Worm (Caenorhabditis elegans) whole organism, L3 larva: ENCODE results near the gene T26H10.2.
A peak's percentile ranks its signal among the peaks of the same experiment; 100 is the strongest.

Experiments
- ama-1 ChIP-seq: fragments of 150-350 bp; optimal IDR thresholded peaks from 2 replicates; lab custom pipeline; 2018
- ceh-28 ChIP-seq: fragments of 150-350 bp; optimal IDR thresholded peaks from 2 replicates; lab custom pipeline; 2014; ENCODE audit warnings: missing biosample characterization, missing genetic modification reagents, missing genetic modification characterization
- ceh-82 ChIP-seq: fragments of 150-350 bp; optimal IDR thresholded peaks from 2 replicates; lab custom pipeline; 2014; ENCODE audit warnings: missing biosample characterization, missing genetic modification characterization
- ceh-9 ChIP-seq: sonication (generic microtip); optimal IDR thresholded peaks from 2 replicates; lab custom pipeline; 2018; ENCODE audit warnings: missing biosample characterization, missing genetic modification characterization
- egl-27 ChIP-seq: sonication (generic microtip); optimal IDR thresholded peaks from 4 replicates; lab custom pipeline; 2017; ENCODE audit warnings: missing biosample characterization, missing genetic modification reagents, missing genetic modification characterization
- elt-1 ChIP-seq: fragments of 150-350 bp; optimal IDR thresholded peaks from 2 replicates; lab custom pipeline; 2014; ENCODE audit warnings: missing biosample characterization, missing genetic modification characterization
- elt-2 ChIP-seq: sonication (generic microtip); optimal IDR thresholded peaks from 2 replicates; lab custom pipeline; 2016; ENCODE audit warnings: missing genetic modification reagents, mild to moderate bottlenecking, missing genetic modification characterization, missing compliant biosample characterization
- elt-3 ChIP-seq, 3 experiments: fragments of 150-350 bp in 1 of 3; sonication (generic microtip) in 2 of 3; optimal IDR thresholded peaks; 2 replicates in 2 of 3; 4 replicates in 1 of 3; lab custom pipeline; 2014 to 2017; ENCODE audit warnings: missing biosample characterization in 3 of 3, missing genetic modification characterization in 3 of 3
- eor-1 ChIP-seq, 2 experiments: fragments of 150-350 bp; optimal IDR thresholded peaks; 2 replicates each; lab custom pipeline; 2014 to 2018; ENCODE audit warnings: missing biosample characterization in 2 of 2, missing genetic modification characterization in 2 of 2
- fkh-2 ChIP-seq: fragments of 150-350 bp; optimal IDR thresholded peaks from 2 replicates; lab custom pipeline; 2014; ENCODE audit warnings: missing biosample characterization, missing genetic modification reagents, missing genetic modification characterization
- fos-1 ChIP-seq: fragments of 150-350 bp; optimal IDR thresholded peaks from 2 replicates; lab custom pipeline; 2014; ENCODE audit warnings: missing biosample characterization, missing genetic modification characterization
- hmg-11 ChIP-seq: sonication (generic microtip); optimal IDR thresholded peaks from 2 replicates; lab custom pipeline; 2016; ENCODE audit warnings: missing genetic modification characterization, missing compliant biosample characterization
- lin-15B ChIP-seq: fragments of 150-350 bp; optimal IDR thresholded peaks from 2 replicates; lab custom pipeline; 2014; ENCODE audit warnings: missing biosample characterization, missing genetic modification characterization
- lin-39 ChIP-seq: fragments of 150-350 bp; optimal IDR thresholded peaks from 2 replicates; lab custom pipeline; 2018; ENCODE audit warnings: missing biosample characterization, missing genetic modification reagents, missing genetic modification characterization
- lsy-12 ChIP-seq: sonication (generic microtip); optimal IDR thresholded peaks from 2 replicates; lab custom pipeline; 2016; ENCODE audit warnings: mild to moderate bottlenecking, missing genetic modification characterization, missing compliant biosample characterization
- mml-1 ChIP-seq: fragments of 150-350 bp; sonication (generic microtip); optimal IDR thresholded peaks from 3 replicates; lab custom pipeline; 2014; ENCODE audit warnings: missing biosample characterization, missing genetic modification characterization
- nfya-1 ChIP-seq: sonication (generic microtip); optimal IDR thresholded peaks from 2 replicates; lab custom pipeline; 2017; ENCODE audit warnings: missing genetic modification characterization, mild to moderate bottlenecking, missing compliant biosample characterization, antibody characterized with exemption, moderate library complexity; ENCODE audit not compliant: insufficient read depth
- nhr-11 ChIP-seq: fragments of 150-350 bp; optimal IDR thresholded peaks from 2 replicates; lab custom pipeline; 2014; ENCODE audit warnings: missing biosample characterization, missing genetic modification characterization
- nhr-12 ChIP-seq: fragments of 150-350 bp; optimal IDR thresholded peaks from 2 replicates; lab custom pipeline; 2014; ENCODE audit warnings: missing biosample characterization, missing genetic modification characterization
- nhr-23 ChIP-seq: fragments of 150-350 bp; optimal IDR thresholded peaks from 2 replicates; lab custom pipeline; 2014; ENCODE audit warnings: missing biosample characterization, missing genetic modification reagents, missing genetic modification characterization
- nhr-237 ChIP-seq: fragments of 150-350 bp; optimal IDR thresholded peaks from 2 replicates; lab custom pipeline; 2014; ENCODE audit warnings: missing biosample characterization, missing genetic modification characterization
- nhr-25 ChIP-seq: sonication (generic microtip); optimal IDR thresholded peaks from 2 replicates; lab custom pipeline; 2017; ENCODE audit warnings: missing biosample characterization, missing genetic modification characterization
- nhr-28 ChIP-seq: fragments of 150-350 bp; optimal IDR thresholded peaks from 2 replicates; lab custom pipeline; 2014; ENCODE audit warnings: missing biosample characterization, missing genetic modification characterization
- nhr-43 ChIP-seq: sonication (generic microtip); optimal IDR thresholded peaks from 2 replicates; lab custom pipeline; 2016; ENCODE audit warnings: mild to moderate bottlenecking, missing genetic modification characterization, missing compliant biosample characterization; ENCODE audit not compliant: poor library complexity, severe bottlenecking
- nhr-67 ChIP-seq: fragments of 150-350 bp; optimal IDR thresholded peaks from 2 replicates; lab custom pipeline; 2014; ENCODE audit warnings: missing biosample characterization, missing genetic modification characterization
- nhr-77 ChIP-seq: fragments of 150-350 bp; optimal IDR thresholded peaks from 2 replicates; lab custom pipeline; 2014; ENCODE audit warnings: missing biosample characterization, missing genetic modification characterization
- pha-4 ChIP-seq: fragments of 150-350 bp; optimal IDR thresholded peaks from 2 replicates; lab custom pipeline; 2014; ENCODE audit warnings: missing biosample characterization, missing genetic modification reagents, missing genetic modification characterization
- pqm-1 ChIP-seq: fragments of 150-350 bp; optimal IDR thresholded peaks from 2 replicates; lab custom pipeline; 2017; ENCODE audit warnings: missing biosample characterization, missing genetic modification characterization, inconsistent platforms
- sea-2 ChIP-seq: fragments of 150-350 bp; sonication (generic microtip); optimal IDR thresholded peaks from 4 replicates; lab custom pipeline; 2014; ENCODE audit warnings: missing biosample characterization, missing genetic modification reagents, missing genetic modification characterization
- skn-1 ChIP-seq: fragments of 150-350 bp; optimal IDR thresholded peaks from 2 replicates; lab custom pipeline; 2014; ENCODE audit warnings: missing biosample characterization, missing genetic modification characterization
- unc-39 ChIP-seq: sonication (generic microtip); optimal IDR thresholded peaks from 4 replicates; lab custom pipeline; 2017; ENCODE audit warnings: missing biosample characterization, missing genetic modification characterization
- unc-62 ChIP-seq: fragments of 150-350 bp; sonication (generic microtip); optimal IDR thresholded peaks from 4 replicates; lab custom pipeline; 2014; ENCODE audit warnings: missing biosample characterization, missing genetic modification reagents, missing genetic modification characterization
- ztf-11 ChIP-seq: fragments of 150-350 bp; optimal IDR thresholded peaks from 2 replicates; lab custom pipeline; 2014; ENCODE audit warnings: missing biosample characterization, missing genetic modification characterization
- ztf-4 ChIP-seq: fragments of 150-350 bp; optimal IDR thresholded peaks from 2 replicates; lab custom pipeline; 2014; ENCODE audit warnings: missing biosample characterization, missing genetic modification characterization

Gene T26H10.2

DNA sequence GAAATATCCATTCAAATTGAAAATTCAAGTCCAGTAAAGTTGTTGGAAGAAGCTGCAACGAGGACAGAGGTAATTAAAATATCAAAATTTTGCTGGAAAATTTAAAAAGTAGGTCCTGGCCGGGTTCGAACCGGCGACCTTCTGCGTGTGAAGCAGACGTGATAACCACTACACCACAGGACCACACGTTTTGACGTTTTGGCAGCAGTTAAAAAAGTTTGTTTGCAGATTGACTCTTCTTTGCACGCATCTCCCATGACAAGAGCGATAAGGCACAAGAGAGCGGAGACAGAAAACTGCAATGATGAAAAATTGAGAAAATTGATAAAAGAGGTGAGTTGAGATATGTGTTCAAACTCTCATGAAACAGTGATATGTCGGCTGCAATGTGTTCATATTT is 12.3 kb downstream of the T26H10.2 start (continued):
- no peak for TF ChIP-seq elt-1
- TF ChIP-seq ztf-11 (tag; lab: Kevin White, UChicago): no peak
- TF ChIP-seq sea-2 (GFP tag; lab: Kevin White, UChicago): no peak
- TF ChIP-seq hmg-11 (tag; lab: Kevin White, UChicago): no peak
- no peak for TF ChIP-seq ama-1 (lab: Kevin White, UChicago)
- TF ChIP-seq pha-4 (tag; lab: Kevin White, UChicago): no peak
- no peak for TF ChIP-seq nhr-23 (tag; lab: Kevin White, UChicago)
- TF ChIP-seq, all 47 proteins: peak for 5

DNA sequence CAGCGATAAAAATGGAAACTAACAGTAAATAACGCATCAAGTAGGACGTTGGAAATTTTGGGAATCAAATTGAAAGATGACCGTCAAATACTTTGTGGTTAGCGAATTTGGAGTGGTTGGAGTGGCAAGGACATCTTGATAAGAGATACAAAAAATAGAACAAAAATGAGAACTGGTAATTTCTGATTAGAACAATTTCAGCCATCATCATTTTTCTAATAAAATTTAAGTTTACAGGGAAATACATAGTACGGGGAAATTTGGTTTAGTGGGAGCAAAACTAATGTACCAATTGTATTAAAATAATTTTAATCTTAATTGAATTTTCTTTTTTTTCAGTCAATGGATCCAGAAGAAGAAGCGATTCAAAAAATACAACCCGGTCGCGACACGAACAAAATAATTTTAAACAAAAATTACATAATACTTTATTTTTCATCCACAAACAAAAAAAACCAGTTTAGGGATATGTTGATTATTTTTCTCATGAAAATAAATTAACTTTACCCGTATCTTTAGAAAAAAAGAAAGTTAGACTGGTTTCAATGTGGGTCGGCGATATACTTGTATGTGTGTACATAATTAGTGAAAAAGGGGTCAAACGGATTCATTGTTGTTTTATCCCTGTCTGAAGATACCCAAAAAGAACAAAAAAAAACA is 13.4 kb downstream of the T26H10.2 start, which contains the start of the genes K03B8.8 and grl-3:
TSS of gene K03B8.8 (minus strand) at position 101 of the 660 bp plus-strand sequence.
TSS of gene grl-3 (plus strand) at position 610 of the 660 bp plus-strand sequence.
- TF ChIP-seq lin-15B (no peak), ceh-82 (tag; lab: Kevin White, UChicago) (no peak), fos-1 (tag; lab: Kevin White, UChicago) (no peak)

DNA sequence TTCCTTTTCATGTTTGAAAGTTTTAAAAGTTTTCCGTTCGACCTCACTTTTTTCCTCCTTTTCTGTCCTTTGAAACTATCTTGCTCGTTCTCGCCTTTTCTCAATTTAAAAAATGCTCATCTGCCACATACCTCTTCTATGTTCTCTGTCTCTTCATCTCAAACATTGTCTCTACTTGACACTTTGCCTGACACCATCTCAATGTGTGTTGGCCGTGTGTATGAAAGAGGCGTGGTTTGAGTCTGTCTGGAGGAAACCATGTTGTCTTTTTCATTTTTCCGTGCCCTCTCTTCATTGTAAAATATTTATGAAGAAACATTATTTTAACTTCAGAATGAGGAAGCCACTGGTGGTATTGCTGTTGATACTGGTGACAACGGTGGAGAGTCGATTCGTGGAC is 17.2 kb downstream of the T26H10.2 start, which contains the start of gene K03B8.6:
TSS of gene K03B8.6 (plus strand) at position 334 of the 400 bp plus-strand sequence.
- TF ChIP-seq nhr-43 (tag; lab: Kevin White, UChicago): no peak
- no peak for TF ChIP-seq nhr-23 (tag; lab: Kevin White, UChicago)
- no peak for TF ChIP-seq lsy-12 (tag; lab: Kevin White, UChicago)
- TF ChIP-seq ztf-11 (tag; lab: Kevin White, UChicago): no peak
- TF ChIP-seq lin-39 (tag; lab: Kevin White, UChicago): no peak
- TF ChIP-seq ceh-28 (tag; lab: Kevin White, UChicago): no peak
- TF ChIP-seq unc-62 (GFP tag; lab: Kevin White, UChicago): no peak
- TF ChIP-seq sea-2 (GFP tag; lab: Kevin White, UChicago): no peak
- no peak for TF ChIP-seq egl-27 (tag; lab: Kevin White, UChicago)
- no peak for TF ChIP-seq ceh-82 (tag; lab: Kevin White, UChicago)
- TF ChIP-seq fkh-2 (tag; lab: Kevin White, UChicago): no peak
- no peak for TF ChIP-seq nhr-11
- TF ChIP-seq hmg-11 (tag; lab: Kevin White, UChicago): no peak
- TF ChIP-seq ztf-4 (tag; lab: Kevin White, UChicago): no peak
- no peak for TF ChIP-seq eor-1 (tag; optimal IDR thresholded peaks at IDR 0.05; lab: Kevin White, UChicago)
- no peak for TF ChIP-seq ceh-9 (tag; lab: Kevin White, UChicago)
- no peak for TF ChIP-seq unc-39 (tag; lab: Kevin White, UChicago)
- TF ChIP-seq nhr-28 (tag; lab: Kevin White, UChicago): no peak
- no peak for TF ChIP-seq elt-2 (tag; lab: Kevin White, UChicago)

DNA sequence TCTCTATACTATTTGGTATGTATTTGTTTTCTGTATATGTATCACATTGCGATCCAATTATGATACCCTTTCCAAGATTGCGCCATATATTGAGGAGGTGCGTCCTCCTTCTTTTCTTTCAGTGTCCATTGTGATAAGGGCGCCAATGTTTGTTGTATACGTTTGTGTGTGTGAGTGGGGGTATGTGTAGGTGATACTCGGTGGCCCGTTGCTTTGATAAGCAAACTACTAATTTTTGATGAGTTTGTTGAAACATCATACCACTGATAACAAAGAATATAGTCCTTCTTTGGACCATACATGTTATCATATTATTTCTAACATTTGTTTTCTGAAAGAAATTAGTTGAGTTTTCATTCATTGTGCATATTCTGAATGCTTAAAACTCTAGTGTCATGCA is 20.8 kb downstream of the T26H10.2 start:
- TF ChIP-seq lin-15B (no peak), elt-2 (tag; lab: Kevin White, UChicago) (peak; percentile 90), pqm-1 (peak; percentile 64)

DNA sequence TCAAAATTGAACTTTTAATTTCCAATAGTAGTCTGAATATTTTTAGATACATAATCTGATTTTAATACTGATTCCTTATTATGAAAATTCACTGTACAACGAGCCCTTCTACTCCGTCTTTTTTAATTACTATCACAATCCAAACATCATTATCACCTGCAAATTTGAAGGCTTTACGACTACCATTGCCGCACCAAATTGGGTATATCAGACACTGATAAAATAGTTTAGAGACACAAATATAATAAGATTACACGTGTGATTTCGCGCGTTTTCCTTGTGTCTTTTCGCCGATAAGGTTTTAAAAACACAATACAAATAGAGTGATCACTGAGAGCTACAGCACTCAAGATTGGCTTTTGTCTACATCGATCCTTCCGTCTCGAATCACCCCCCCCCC is 21.4 kb downstream of the T26H10.2 start:
- TF ChIP-seq elt-2 (tag; lab: Kevin White, UChicago) (peak; percentile 81), ceh-28 (tag; lab: Kevin White, UChicago) (no peak), eor-1 (tag; optimal IDR thresholded peaks at IDR 0.05; lab: Kevin White, UChicago) (no peak), nhr-28 (tag; lab: Kevin White, UChicago) (no peak), lin-15B (no peak), pqm-1 (peak; percentile 76)

DNA sequence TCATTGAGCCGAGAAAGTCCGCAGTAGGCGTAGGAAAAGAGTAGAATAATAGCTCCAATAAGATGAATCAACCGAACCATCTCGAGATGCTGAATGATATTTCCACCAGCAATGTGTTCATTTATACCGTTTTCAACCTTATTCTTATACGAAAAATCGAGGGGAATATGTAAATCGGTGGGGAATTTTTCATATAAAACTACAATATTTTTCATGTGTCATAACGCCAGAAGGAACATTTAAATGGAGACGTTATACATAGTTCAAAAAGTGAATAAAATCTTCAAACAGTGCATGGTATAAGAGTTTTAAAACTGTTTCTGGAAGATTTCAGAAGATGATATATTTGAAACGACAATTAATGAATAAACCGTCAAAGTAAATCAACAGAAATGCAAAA is 21.9 kb downstream of the T26H10.2 start, which contains the start of gene nas-19:
TSS of gene nas-19 (minus strand) at position 101 of the 400 bp plus-strand sequence.
- TF ChIP-seq skn-1 (tag; lab: Kevin White, UChicago): no peak
- no peak for TF ChIP-seq nfya-1 (tag; lab: Kevin White, UChicago)

DNA sequence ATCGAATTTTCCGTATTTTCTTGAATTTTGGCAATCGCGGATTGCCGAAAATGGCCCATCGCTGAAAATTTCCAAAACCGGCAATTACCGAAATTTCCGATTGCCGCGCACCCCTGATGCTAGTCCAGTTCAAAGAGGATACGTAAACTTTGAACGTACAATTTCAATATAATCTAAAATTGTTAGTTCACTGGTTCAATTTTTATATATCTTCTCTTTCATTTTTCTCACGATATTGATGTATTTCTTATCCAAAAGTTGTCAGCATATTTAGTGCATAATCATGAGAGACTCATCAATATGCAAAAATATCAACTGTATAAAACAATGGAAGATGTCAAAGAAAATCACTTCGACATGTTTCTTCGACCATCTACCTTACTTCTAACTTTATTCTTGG is 25.8 kb downstream of the T26H10.2 start, which contains the start of gene nas-17:
TSS of gene nas-17 (plus strand) at position 301 of the 400 bp plus-strand sequence.
- TF ChIP-seq unc-39 (tag; lab: Kevin White, UChicago): no peak
- TF ChIP-seq ceh-82 (tag; lab: Kevin White, UChicago): no peak
- no peak for TF ChIP-seq eor-1 (tag; optimal IDR thresholded peaks at IDR 0.05; lab: Kevin White, UChicago)
- no peak for TF ChIP-seq nhr-12
- TF ChIP-seq pqm-1: no peak
- TF ChIP-seq mml-1 (tag; lab: Kevin White, UChicago): no peak
- TF ChIP-seq lin-39 (tag; lab: Kevin White, UChicago): no peak
- TF ChIP-seq elt-2 (tag; lab: Kevin White, UChicago): no peak
- TF ChIP-seq fkh-2 (tag; lab: Kevin White, UChicago): no peak
- no peak for TF ChIP-seq nhr-25 (tag; lab: Kevin White, UChicago)
- no peak for TF ChIP-seq nhr-67 (tag; lab: Kevin White, UChicago)
- no peak for TF ChIP-seq nhr-43 (tag; lab: Kevin White, UChicago)
- no peak for TF ChIP-seq sea-2 (GFP tag; lab: Kevin White, UChicago)
- TF ChIP-seq lsy-12 (tag; lab: Kevin White, UChicago): no peak
- TF ChIP-seq nhr-77 (tag; lab: Kevin White, UChicago): no peak
- TF ChIP-seq elt-3 (tag; optimal IDR thresholded peaks at IDR 0.05; lab: Kevin White, UChicago): no peak
- TF ChIP-seq nhr-237 (tag; lab: Kevin White, UChicago): no peak
